Fruit fly (Drosophila melanogaster) whole organism: ENCODE data around the gene t-Grip84.

ENCODE experiments used
- CG8478 ChIP-seq: fragments of >200 bp; optimal IDR thresholded peaks from 2 replicates; lab custom pipeline; 2018; ENCODE audit warnings: inconsistent platforms
- Dll ChIP-seq: fragments of >200 bp; optimal IDR thresholded peaks from 2 replicates; lab custom pipeline; 2017
- EcR ChIP-seq, 2 experiments: fragments of >200 bp; optimal IDR thresholded peaks; 2 replicates each; lab custom pipeline; 2017; ENCODE audit warnings: missing biosample characterization in 2 of 2, missing genetic modification characterization in 2 of 2, missing genetic modification reagents in 2 of 2
- pan ChIP-seq: fragments of >200 bp; optimal IDR thresholded peaks from 2 replicates; lab custom pipeline; 2017
- psq ChIP-seq: fragments of >200 bp; optimal IDR thresholded peaks from 2 replicates; lab custom pipeline; 2017
- usp ChIP-seq: fragments of >200 bp; optimal IDR thresholded peaks from 2 replicates; lab custom pipeline; 2017; ENCODE audit warnings: missing biosample characterization, missing genetic modification characterization, mixed read lengths

The t-Grip84 gene

dm6 chr3L:7559937-7560336 is 30.9 kb downstream of the t-Grip84 start, which contains the start of gene CG14837:
Gene CG14837 (minus strand): TSS chr3L:7560037.
- TF ChIP-seq pan (lab: Kevin White, UChicago) = no peak
- no peak for TF ChIP-seq CG8478
- no peak for TF ChIP-seq Dll (lab: Kevin White, UChicago)
- no peak for TF ChIP-seq EcR (GFP tag; optimal IDR thresholded peaks at IDR 0.05; lab: Kevin White, UChicago)
- no peak for TF ChIP-seq usp
- TF ChIP-seq psq (lab: Kevin White, UChicago) = no peak

DNA sequence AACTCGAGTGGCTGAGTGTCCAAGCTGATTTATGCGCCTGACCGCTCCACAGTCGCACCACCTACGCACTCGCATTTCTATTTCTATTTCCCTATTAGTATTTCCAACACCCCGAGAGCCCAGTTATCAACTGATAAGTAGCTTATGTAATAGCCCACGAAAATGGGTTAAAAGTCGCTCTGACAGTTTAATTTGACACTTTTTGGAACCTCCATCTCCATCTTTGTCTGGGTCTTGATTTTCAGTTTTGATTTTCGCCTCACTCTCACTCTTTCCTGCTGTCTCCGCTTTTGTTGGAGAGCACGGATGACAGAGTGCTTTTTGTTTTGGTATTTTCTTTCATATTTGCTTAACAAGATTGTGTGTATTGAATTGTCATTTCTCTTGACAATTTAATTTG is 37.7 kb downstream of the t-Grip84 start:
- TF ChIP-seq EcR (GFP tag; optimal IDR thresholded peaks at IDR 0.05; lab: Kevin White, UChicago) = no peak
- TF ChIP-seq psq (lab: Kevin White, UChicago) = no peak
- TF ChIP-seq usp = no peak
- no peak for TF ChIP-seq CG8478
- TF ChIP-seq pan (lab: Kevin White, UChicago) = no peak
- TF ChIP-seq Dll (lab: Kevin White, UChicago) = no peak

DNA sequence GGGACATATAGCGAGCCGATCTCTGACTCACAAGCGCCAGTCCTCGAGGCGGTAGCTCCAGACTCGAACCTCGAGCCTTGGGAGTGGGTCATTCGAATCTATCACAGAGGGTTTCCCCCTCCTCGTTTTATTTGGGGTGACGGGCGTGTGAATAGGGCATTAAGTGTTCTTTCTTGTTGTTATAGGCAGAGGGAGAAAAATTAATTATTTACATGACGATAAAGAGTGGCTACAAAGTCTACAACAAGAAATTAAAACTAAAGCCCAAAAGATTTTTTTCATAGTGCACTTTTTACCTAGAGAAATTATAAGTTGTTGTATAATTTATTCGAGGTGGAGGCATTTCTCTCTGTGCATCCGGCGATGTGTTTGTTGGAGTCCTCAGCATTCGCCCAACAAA is 38.4 kb downstream of the t-Grip84 start:
- TF ChIP-seq psq (lab: Kevin White, UChicago) (no peak), EcR (GFP tag; optimal IDR thresholded peaks at IDR 0.05; lab: Kevin White, UChicago) (no peak), Dll (lab: Kevin White, UChicago) (no peak)

DNA sequence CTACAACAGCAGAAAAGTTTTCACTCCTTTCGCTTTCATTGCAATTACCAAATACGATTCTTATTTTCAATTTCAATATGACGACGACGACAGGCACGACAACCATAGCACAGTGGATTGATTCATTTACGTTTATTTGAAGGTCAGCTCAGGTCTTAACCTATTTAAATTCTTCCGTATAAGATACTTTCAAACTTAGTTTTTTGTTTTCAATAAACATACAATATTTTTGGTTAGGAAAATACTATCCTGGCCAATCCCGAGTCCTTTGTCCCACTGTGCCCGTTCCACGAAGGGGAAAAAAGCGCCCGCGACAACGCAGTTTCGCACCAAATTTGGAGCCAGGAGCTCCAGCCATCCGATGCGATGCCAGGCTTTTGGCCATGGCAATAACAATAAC is 40.6 kb downstream of the t-Grip84 start:
- TF ChIP-seq EcR (GFP tag; optimal IDR thresholded peaks at IDR 0.05; lab: Kevin White, UChicago) = no peak
- no peak for TF ChIP-seq psq (lab: Kevin White, UChicago)
- no peak for TF ChIP-seq CG8478
- no peak for TF ChIP-seq pan (lab: Kevin White, UChicago)

DNA sequence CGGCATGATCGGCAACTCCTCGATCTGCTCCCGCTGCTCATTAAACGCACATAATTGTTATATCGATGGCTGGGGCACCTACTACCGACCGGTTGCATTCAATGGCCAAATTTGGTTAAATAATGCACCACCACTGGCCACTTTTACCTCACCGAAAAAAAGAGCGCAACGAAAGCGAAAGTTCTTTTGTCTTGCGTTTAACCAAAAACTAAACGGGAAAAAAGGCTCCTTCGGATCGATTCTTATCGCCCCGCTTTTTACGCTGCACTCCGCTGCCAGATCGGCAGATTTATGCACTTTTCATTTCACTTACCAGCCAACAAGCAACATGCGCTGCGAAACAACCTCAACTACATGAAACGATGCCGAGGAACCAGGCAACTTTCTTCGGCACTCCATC is 45.2 kb downstream of the t-Grip84 start:
- no peak for TF ChIP-seq Dll (lab: Kevin White, UChicago)
- TF ChIP-seq pan (lab: Kevin White, UChicago) = no peak
- no peak for TF ChIP-seq CG8478
- no peak for TF ChIP-seq EcR (GFP tag; optimal IDR thresholded peaks at IDR 0.05; lab: Kevin White, UChicago)
- TF ChIP-seq psq (lab: Kevin White, UChicago) = no peak
- no peak for TF ChIP-seq usp

DNA sequence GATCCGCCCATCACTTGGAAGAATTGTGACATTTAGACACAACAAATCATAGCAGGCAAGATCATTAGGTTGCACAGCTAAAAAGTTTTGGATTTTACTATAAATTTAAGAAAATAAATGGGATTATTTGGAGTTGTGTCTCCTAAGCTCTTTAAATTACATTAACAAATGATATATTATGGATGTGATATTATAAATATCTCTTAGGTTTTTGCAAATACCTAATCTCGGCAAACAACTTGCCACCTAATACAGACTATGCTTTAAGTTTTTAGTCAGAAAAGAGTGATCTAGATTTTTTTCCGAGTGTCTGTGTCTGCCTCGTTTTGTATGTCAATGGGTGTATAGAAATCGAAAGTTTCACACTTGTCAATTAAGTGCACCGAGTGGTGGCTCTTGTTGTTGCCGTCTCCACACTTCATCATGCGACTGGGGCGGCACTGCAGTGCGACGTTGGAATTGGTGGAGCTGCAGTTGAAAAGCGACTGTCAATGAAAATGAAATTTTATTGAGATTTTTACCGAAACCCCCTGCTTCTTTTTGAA is 46.1 kb downstream of the t-Grip84 start:
- TF ChIP-seq EcR (GFP tag; optimal IDR thresholded peaks at IDR 0.05; lab: Kevin White, UChicago) (no peak), Dll (lab: Kevin White, UChicago) (no peak), usp (no peak), psq (lab: Kevin White, UChicago) (no peak), pan (lab: Kevin White, UChicago) (no peak), CG8478 (no peak)

dm6 chr3L:7542357-7542756 is 48.4 kb downstream of the t-Grip84 start, which contains the start of gene CG32376:
Gene CG32376 (minus strand): TSS chr3L:7542457.
- no peak for TF ChIP-seq psq (lab: Kevin White, UChicago)
- no peak for TF ChIP-seq Dll (lab: Kevin White, UChicago)
- no peak for TF ChIP-seq usp
- no peak for TF ChIP-seq CG8478
- TF ChIP-seq pan (lab: Kevin White, UChicago) = no peak
- TF ChIP-seq EcR (GFP tag; optimal IDR thresholded peaks at IDR 0.05; lab: Kevin White, UChicago) = no peak

DNA sequence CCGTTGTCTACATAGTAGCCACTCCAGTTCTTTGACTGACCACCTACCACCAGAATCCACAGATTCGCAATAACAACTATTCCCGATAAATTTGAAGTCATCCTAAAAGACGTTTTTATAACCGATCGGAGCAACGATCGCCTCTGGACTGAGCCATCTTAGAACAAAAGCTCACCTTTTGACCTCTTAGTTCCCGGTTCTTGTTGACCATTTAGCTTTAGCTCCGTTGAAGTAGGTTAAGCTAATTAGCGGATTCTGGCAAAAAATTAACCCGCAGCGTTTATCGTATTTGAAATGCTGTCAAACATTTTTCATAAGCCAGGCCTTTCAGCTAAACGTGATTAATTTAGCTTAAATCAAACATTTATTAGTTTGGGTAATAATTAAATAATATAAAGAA is 49.7 kb downstream of the t-Grip84 start, which contains the start of gene CG32374:
CG32374 (minus strand) TSS at position 101 of the 400 bp plus-strand sequence.
- TF ChIP-seq Dll (lab: Kevin White, UChicago) = no peak
- TF ChIP-seq usp = no peak
- TF ChIP-seq EcR (GFP tag; optimal IDR thresholded peaks at IDR 0.05; lab: Kevin White, UChicago) = no peak

DNA sequence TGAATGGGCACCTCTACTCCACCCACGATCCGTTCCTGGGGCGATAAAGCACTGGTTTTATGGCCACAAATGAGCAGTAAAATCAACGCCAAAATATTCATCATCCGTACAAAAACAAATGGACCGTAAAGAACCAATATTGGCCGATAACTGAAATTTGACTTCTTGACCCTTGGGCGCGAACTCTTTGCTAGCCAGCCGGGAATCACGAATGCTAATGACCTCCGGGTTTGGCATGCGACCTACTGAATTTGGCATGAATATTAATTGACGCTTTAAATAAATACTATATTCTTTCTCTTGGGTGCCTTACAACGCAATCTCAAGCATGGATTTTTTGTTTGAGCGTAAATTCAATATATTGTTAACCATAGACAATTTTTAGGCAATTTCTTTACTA is 51.1 kb downstream of the t-Grip84 start, which contains the start of gene CG16998:
CG16998 (minus strand) TSS at position 101 of the 400 bp plus-strand sequence.
- TF ChIP-seq usp (no peak), Dll (lab: Kevin White, UChicago) (no peak), pan (lab: Kevin White, UChicago) (no peak), EcR (GFP tag; optimal IDR thresholded peaks at IDR 0.05; lab: Kevin White, UChicago) (no peak), psq (lab: Kevin White, UChicago) (no peak), CG8478 (no peak)
